Worm (Caenorhabditis elegans) whole organism, L1 larva: ENCODE results near the gene pcca-1.

Source experiments
- irx-1 ChIP-seq: sonication (generic microtip); optimal IDR thresholded peaks from 2 replicates; lab custom pipeline; 2016; ENCODE audit warnings: missing genetic modification characterization, missing compliant biosample characterization
- nhr-12 ChIP-seq: sonication (generic microtip); optimal IDR thresholded peaks from 2 replicates; lab custom pipeline; 2017; ENCODE audit warnings: missing biosample characterization, missing genetic modification characterization
- nhr-28 ChIP-seq: fragments of 150-350 bp; optimal IDR thresholded peaks from 2 replicates; lab custom pipeline; 2014; ENCODE audit warnings: missing biosample characterization, missing genetic modification characterization

DNA sequence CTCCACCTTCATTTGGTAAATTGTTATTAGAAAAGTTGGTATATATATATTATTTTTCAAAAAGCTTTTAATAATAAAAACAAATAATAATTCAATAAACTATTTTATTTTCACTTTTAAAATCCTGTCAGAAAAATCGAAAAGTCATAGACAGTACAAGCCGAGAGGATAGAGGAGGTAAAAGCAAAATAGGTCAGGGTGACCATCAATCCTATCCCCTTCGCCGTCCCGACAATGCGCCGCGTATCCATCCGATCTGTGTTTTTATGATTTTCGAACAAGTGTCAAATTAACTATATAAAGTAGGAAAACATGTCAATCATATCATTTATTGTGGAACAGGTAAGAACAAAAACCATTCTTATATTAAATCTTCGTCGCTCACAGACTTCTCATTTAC lies 4.6 kb upstream of the pcca-1 start:
- TF ChIP-seq irx-1, result no peak
- no peak for TF ChIP-seq nhr-12 (tag; lab: Kevin White, UChicago)
- no peak for TF ChIP-seq nhr-28 (tag; lab: Kevin White, UChicago)
